Worm (Caenorhabditis elegans) whole organism, early embryonic: ENCODE data around the gene thoc-2.

Source experiments
- B0310.2 ChIP-seq: sonication (generic microtip); optimal IDR thresholded peaks from 2 replicates; lab custom pipeline; 2016; ENCODE audit warnings: mild to moderate bottlenecking, missing genetic modification characterization, missing compliant biosample characterization
- F13C5.2 ChIP-seq: sonication (generic microtip); optimal IDR thresholded peaks from 2 replicates; lab custom pipeline; 2017; ENCODE audit warnings: mild to moderate bottlenecking, missing genetic modification characterization, inconsistent platforms, missing compliant biosample characterization
- aly-1 ChIP-seq: sonication (generic microtip); optimal IDR thresholded peaks from 2 replicates; lab custom pipeline; 2016; ENCODE audit warnings: missing genetic modification characterization, missing compliant biosample characterization
- ama-1 ChIP-seq: fragments of 150-350 bp; optimal IDR thresholded peaks from 2 replicates; lab custom pipeline; 2014
- hmbx-1 ChIP-seq: sonication (generic microtip); optimal IDR thresholded peaks from 2 replicates; lab custom pipeline; 2016; ENCODE audit warnings: mild to moderate bottlenecking, missing genetic modification characterization, missing compliant biosample characterization
- hmg-4 ChIP-seq: fragments of 200-800 bp; sonication (Bioruptor generic); optimal IDR thresholded peaks from 2 replicates; lab custom pipeline; 2018; ENCODE audit warnings: mild to moderate bottlenecking, missing genetic modification characterization, missing compliant biosample characterization
- scrt-1 ChIP-seq: fragments of 200-800 bp; sonication (Bioruptor generic); IDR thresholded peaks from 2 replicates; pipeline ENCODE4 v1.3.6; 2022; ENCODE audit warnings: missing genetic modification characterization, missing compliant biosample characterization
- sea-1 ChIP-seq: fragments of 200-800 bp; sonication (Bioruptor generic); conservative IDR thresholded peaks from 2 replicates; pipeline ENCODE4 v1.3.6; 2022; ENCODE audit warnings: missing genetic modification characterization, missing compliant biosample characterization
- tbx-11 ChIP-seq: fragments of 200-800 bp; sonication (Bioruptor generic); IDR thresholded peaks from 2 replicates; pipeline ENCODE4 v1.3.6; 2022; ENCODE audit warnings: missing genetic modification characterization, missing compliant biosample characterization
- tbx-37 ChIP-seq: fragments of 200-800 bp; sonication (Bioruptor generic); conservative IDR thresholded peaks from 2 replicates; pipeline ENCODE4 v1.3.6; 2022; ENCODE audit warnings: missing genetic modification reagents, missing genetic modification characterization, missing compliant biosample characterization
- tra-4 ChIP-seq: sonication (generic microtip); optimal IDR thresholded peaks from 2 replicates; lab custom pipeline; 2017; ENCODE audit warnings: missing genetic modification characterization, missing compliant biosample characterization

- TF ChIP-seq hmbx-1 (tag; lab: Kevin White, UChicago) (no peak), sea-1 (no peak), hmg-4 (GFP tag; lab: Kevin White, UChicago) (no peak), scrt-1 (GFP tag; lab: Robert Waterston, UW) (no peak), ama-1 (lab: Kevin White, UChicago) (no peak), F13C5.2 (tag; lab: Kevin White, UChicago) (no peak), tbx-11 (GFP tag; lab: Robert Waterston, UW) (no peak), B0310.2 (tag; lab: Kevin White, UChicago) (no peak), tra-4 (tag; lab: Kevin White, UChicago) (no peak), tbx-37 (GFP tag; lab: Robert Waterston, UW) (no peak), aly-1 (no peak)
These were observed 27.9 kb downstream of the thoc-2 start, which contains the start of gene oatr-1 for ce11 chrIII:6395706-6396232.
